Worm (Caenorhabditis elegans): ENCODE results near the gene W04E12.9.

W04E12.9 gene

DNA sequence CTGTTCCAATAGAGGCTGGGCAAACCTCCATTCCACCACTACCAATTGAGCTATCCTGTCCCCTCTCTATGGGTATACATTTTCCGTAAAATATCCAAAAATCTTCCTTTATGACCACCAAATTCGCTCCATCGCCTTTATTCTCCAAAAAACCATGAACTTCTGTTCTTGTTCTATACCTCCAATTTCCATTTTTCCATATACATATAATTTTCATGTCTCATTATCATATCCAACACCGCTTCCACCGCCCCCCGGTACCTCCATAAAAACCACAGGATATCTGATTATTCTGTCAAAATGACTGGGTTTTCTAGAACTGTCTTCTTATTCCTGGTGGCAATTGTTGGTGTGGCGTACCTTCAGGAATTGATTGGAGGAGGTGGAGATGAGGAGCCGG is 40.5 kb upstream of the W04E12.9 start, which contains the start of gene Y43F8C.17 (continued):
- TF ChIP-seq ces-1 (GFP tag; optimal IDR thresholded peaks at IDR 0.05) (no peak), nhr-77 (tag; optimal IDR thresholded peaks at IDR 0.05) (no peak)

DNA sequence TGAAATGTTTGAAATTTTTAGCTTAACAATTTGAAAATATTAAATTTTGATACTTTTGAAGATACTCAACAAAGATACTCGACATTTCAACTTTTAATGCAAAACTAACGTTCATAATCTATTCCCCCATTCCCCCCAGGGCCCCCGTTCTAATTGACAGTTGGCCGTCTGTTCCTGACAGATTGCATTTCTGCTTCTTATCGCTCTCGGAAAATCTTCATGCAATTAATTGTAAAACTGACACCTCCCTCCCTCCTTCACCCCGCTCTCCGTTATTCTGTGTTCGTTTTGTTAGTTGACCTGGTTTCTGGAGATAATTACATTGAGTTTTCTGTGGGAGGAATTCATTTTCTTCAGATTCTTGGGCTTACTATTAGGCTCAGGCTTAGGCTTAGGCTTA is 38.4 kb upstream of the W04E12.9 start:
- TF ChIP-seq snu-23 (GFP tag; optimal IDR thresholded peaks at IDR 0.05) (no peak), pag-3 (tag; optimal IDR thresholded peaks at IDR 0.05; ENCODE audit: borderline replicate concordance, insufficient read depth) (no peak), elt-2 (tag; optimal IDR thresholded peaks at IDR 0.05) (no peak), lsy-2 (tag; optimal IDR thresholded peaks at IDR 0.05) (no peak), ceh-8 (GFP tag; optimal IDR thresholded peaks at IDR 0.05) (no peak)

DNA sequence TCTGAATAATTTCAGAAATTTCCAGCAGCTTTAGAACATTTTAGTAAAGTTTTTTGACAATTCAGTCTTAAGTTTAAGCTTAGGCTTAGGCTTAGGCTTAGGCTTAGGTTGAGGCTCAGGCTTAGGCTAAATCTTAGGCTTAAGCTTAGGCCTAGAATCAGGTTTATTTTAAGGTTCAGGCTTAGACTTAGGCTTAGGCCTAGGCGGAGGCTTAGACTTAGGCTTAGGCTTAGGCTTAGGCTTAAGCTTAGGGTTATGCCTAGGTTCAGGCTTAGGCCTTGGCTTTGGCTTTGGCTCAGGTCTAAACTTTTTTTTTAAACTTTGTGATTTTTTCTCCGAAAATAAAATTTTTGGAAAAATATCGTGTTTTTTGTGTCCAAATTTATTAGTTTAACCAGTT is 37.7 kb upstream of the W04E12.9 start:
- no peak for TF ChIP-seq ama-1 (optimal IDR thresholded peaks at IDR 0.05)
- TF ChIP-seq nhr-12 (tag; optimal IDR thresholded peaks at IDR 0.05), result no peak
- no peak for TF ChIP-seq tlp-1 (tag; optimal IDR thresholded peaks at IDR 0.05)
- no peak for TF ChIP-seq aly-2 (tag; optimal IDR thresholded peaks at IDR 0.05)
- TF ChIP-seq efl-3 (GFP tag; optimal IDR thresholded peaks at IDR 0.05), result no peak
- TF ChIP-seq ceh-63 (GFP tag; optimal IDR thresholded peaks at IDR 0.05), result no peak
- TF ChIP-seq pag-3 (tag; optimal IDR thresholded peaks at IDR 0.05; ENCODE audit: borderline replicate concordance, insufficient read depth), result no peak
- TF ChIP-seq ceh-82 (tag; optimal IDR thresholded peaks at IDR 0.05), result no peak
- TF ChIP-seq lin-15B (tag; optimal IDR thresholded peaks at IDR 0.05), result no peak
- no peak for TF ChIP-seq mep-1 (tag; optimal IDR thresholded peaks at IDR 0.05)
- TF ChIP-seq skn-1 (tag; optimal IDR thresholded peaks at IDR 0.05), result no peak
- no peak for TF ChIP-seq alr-1 (tag; optimal IDR thresholded peaks at IDR 0.05; ENCODE audit: borderline replicate concordance)

DNA sequence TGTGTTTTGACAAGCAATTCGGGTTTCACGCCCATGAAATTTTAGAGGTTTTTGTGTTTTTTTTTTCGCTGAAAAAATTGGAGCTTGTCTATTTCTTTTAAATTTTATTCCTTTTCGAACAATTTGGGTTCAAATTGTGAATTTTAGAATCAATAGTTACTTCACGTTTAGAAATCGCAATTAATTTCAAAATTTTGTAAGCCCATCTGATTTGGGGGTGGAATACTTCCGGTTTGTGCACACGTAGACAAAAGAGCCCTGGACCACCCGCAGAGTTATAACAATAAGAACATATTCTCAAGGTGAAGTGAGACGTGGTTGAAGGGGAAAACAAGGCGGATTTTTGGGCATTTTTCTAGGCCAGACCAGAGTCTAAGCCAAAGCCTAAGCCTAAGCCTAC is 37.1 kb upstream of the W04E12.9 start, which contains the start of gene Y116F11A.6:
Gene Y116F11A.6 (plus strand): TSS at position 301 of the 400 bp plus-strand sequence.
- no peak for TF ChIP-seq grh-1 (GFP tag; IDR thresholded peaks at IDR 0.05)
- TF ChIP-seq nhr-85 (tag), result no peak
- no peak for TF ChIP-seq nhr-90 (tag; optimal IDR thresholded peaks at IDR 0.05; ENCODE audit: poor library complexity)
- no peak for TF ChIP-seq sup-37 (GFP tag; optimal IDR thresholded peaks at IDR 0.05)

DNA sequence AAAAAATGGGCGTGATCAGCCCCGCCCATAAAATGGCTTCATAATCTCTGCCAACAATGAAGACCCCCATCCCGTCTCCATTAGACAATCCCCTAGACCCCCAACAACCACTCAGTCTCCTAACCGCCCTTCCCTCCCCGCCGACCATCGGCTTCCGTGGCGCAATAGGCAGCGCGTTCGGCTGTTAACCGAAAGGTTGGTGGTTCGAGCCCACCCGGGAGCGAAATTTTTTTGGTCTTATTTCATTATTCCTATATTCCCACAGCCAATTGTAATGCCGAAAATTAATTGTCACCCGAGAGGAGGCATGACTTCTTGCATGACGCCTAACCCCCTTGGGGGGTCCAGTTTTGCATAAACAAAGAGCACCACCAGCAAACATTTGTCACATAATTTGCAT is 33.5 kb upstream of the W04E12.9 start:
- TF ChIP-seq nhr-19 (GFP tag; conservative IDR thresholded peaks at IDR 0.05), result peak; percentile 43
- TF ChIP-seq tbx-2 (tag; optimal IDR thresholded peaks at IDR 0.05), result peak; percentile 1
- no peak for TF ChIP-seq mep-1 (tag; optimal IDR thresholded peaks at IDR 0.05)
- no peak for TF ChIP-seq nhr-71 (tag; optimal IDR thresholded peaks at IDR 0.05)
- TF ChIP-seq C34B4.2 (tag; optimal IDR thresholded peaks at IDR 0.05), result no peak
- peak; percentile 4 for TF ChIP-seq swsn-7 (tag; optimal IDR thresholded peaks at IDR 0.05)
- TF ChIP-seq fkh-8 (tag; optimal IDR thresholded peaks at IDR 0.05), result no peak
- no peak for TF ChIP-seq blmp-1 (tag; optimal IDR thresholded peaks at IDR 0.05)
- no peak for TF ChIP-seq nhr-85 (tag)
- no peak for TF ChIP-seq lin-14 (GFP tag; optimal IDR thresholded peaks at IDR 0.05)
- TF ChIP-seq nhr-76 (tag; optimal IDR thresholded peaks at IDR 0.05), result no peak
- TF ChIP-seq lsy-2 (tag; optimal IDR thresholded peaks at IDR 0.05), result peak in 1 of 2 experiments; percentile 36
- TF ChIP-seq mdl-1 (tag; optimal IDR thresholded peaks at IDR 0.05), result peak in 1 of 2 experiments; percentile 14
- no peak for TF ChIP-seq mab-9 (GFP tag; IDR thresholded peaks at IDR 0.05)
- no peak for TF ChIP-seq ets-5 (GFP tag; IDR thresholded peaks at IDR 0.05)
- no peak for TF ChIP-seq pqm-1 (tag; optimal IDR thresholded peaks at IDR 0.05)
- no peak for TF ChIP-seq efl-1 (optimal IDR thresholded peaks at IDR 0.05)
- peak in 1 of 2 experiments; percentile 92 for TF ChIP-seq efl-1 (GFP tag; optimal IDR thresholded peaks at IDR 0.05 in 1 of 2)
- TF ChIP-seq aly-2 (tag; optimal IDR thresholded peaks at IDR 0.05), result no peak
- no peak for TF ChIP-seq C16A3.4 (tag; optimal IDR thresholded peaks at IDR 0.05)
- TF ChIP-seq ceh-88 (GFP tag; IDR thresholded peaks at IDR 0.05), result no peak
- no peak for TF ChIP-seq hlh-17 (GFP tag; optimal IDR thresholded peaks at IDR 0.05; ENCODE audit: borderline replicate concordance)
- TF ChIP-seq dsc-1 (tag; optimal IDR thresholded peaks at IDR 0.05), result peak; percentile 43
- no peak for TF ChIP-seq unc-62 (GFP tag; optimal IDR thresholded peaks at IDR 0.05)
- TF ChIP-seq lin-35 (GFP tag; optimal IDR thresholded peaks at IDR 0.05), result peak in 1 of 2 experiments; percentile 10
- peak; percentile 49 for TF ChIP-seq rnt-1 (tag; optimal IDR thresholded peaks at IDR 0.05)
- no peak for TF ChIP-seq lir-3 (tag; optimal IDR thresholded peaks at IDR 0.05; ENCODE audit: poor library complexity)
- TF ChIP-seq C04F5.9 (tag; optimal IDR thresholded peaks at IDR 0.05), result no peak

Data from whole organism, L1 larva.